Worm (Caenorhabditis elegans): ENCODE measurements around the gene lgc-4.

- TF ChIP-seq skn-1 (tag; optimal IDR thresholded peaks at IDR 0.05) (no peak), nhr-10 (tag; optimal IDR thresholded peaks at IDR 0.05) (no peak), dmd-4 (tag; optimal IDR thresholded peaks at IDR 0.05) (no peak), unc-62 (GFP tag; optimal IDR thresholded peaks at IDR 0.05) (no peak), snpc-4 (tag; optimal IDR thresholded peaks at IDR 0.05) (no peak)
Observed at ce11 chrX:9274574-9274973, 32.6 kb upstream of the lgc-4 start, which contains the start of gene B0416.10.

Measured in whole organism, L2 larva.